Fruit fly (Drosophila melanogaster) whole organism, embryonic: Measurements from ENCODE around the gene CG5790.

ENCODE experiments used
- Adf1 ChIP-seq: fragments of 200-800 bp; sonication (Bioruptor generic); IDR thresholded peaks from 2 replicates; pipeline ENCODE4 v1.3.6; 2022; ENCODE audit warnings: missing biosample characterization, missing genetic modification characterization
- Awh ChIP-seq: fragments of 200-800 bp; sonication (Bioruptor generic); IDR thresholded peaks from 2 replicates; pipeline ENCODE4, ENCODE4 v1.3.6; 2022; ENCODE audit warnings: missing biosample characterization, missing genetic modification characterization
- CG10147 ChIP-seq: fragments of 200-800 bp; sonication (Bioruptor generic); optimal IDR thresholded peaks from 2 replicates; lab custom pipeline; 2019; ENCODE audit warnings: missing biosample characterization, mild to moderate bottlenecking, missing genetic modification characterization, moderate library complexity
- CG10209 ChIP-seq: fragments of 200-800 bp; sonication (Bioruptor generic); optimal IDR thresholded peaks from 3 replicates; lab custom pipeline; 2017; ENCODE audit warnings: missing biosample characterization, mild to moderate bottlenecking, missing genetic modification characterization, missing genetic modification reagents
- CG10654 ChIP-seq: fragments of 200-800 bp; sonication (Bioruptor generic); optimal IDR thresholded peaks from 2 replicates; lab custom pipeline; 2016; ENCODE audit warnings: missing biosample characterization, missing genetic modification characterization
- CG11247 ChIP-seq: fragments of 200-800 bp; sonication (Bioruptor generic); IDR thresholded peaks from 2 replicates; pipeline ENCODE4 v1.3.6; 2022; ENCODE audit warnings: missing biosample characterization, missing genetic modification characterization
- CG11504 ChIP-seq: fragments of 200-800 bp; sonication (Bioruptor generic); optimal IDR thresholded peaks from 3 replicates; lab custom pipeline; 2019; ENCODE audit warnings: missing biosample characterization, mild to moderate bottlenecking, missing genetic modification characterization, moderate library complexity
- CG13624 ChIP-seq: fragments of 200-800 bp; sonication (Bioruptor generic); optimal IDR thresholded peaks from 2 replicates; lab custom pipeline; 2016; ENCODE audit warnings: missing biosample characterization, missing genetic modification characterization
- CG13775 ChIP-seq: fragments of 200-800 bp; sonication (Bioruptor generic); optimal IDR thresholded peaks from 3 replicates; lab custom pipeline; 2017; ENCODE audit warnings: missing biosample characterization, mild to moderate bottlenecking, missing genetic modification characterization
- CG14710 ChIP-seq: fragments of 200-800 bp; sonication (Bioruptor generic); optimal IDR thresholded peaks from 3 replicates; lab custom pipeline; 2019; ENCODE audit warnings: missing biosample characterization, mild to moderate bottlenecking, missing genetic modification characterization, moderate library complexity
- CG16779 ChIP-seq: fragments of 200-800 bp; sonication (Bioruptor generic); IDR thresholded peaks from 2 replicates; pipeline ENCODE4 v1.3.6; 2022; ENCODE audit warnings: missing biosample characterization, missing genetic modification characterization
- CG18599 ChIP-seq: fragments of 200-800 bp; sonication (Bioruptor generic); optimal IDR thresholded peaks from 3 replicates; lab custom pipeline; 2017; ENCODE audit warnings: missing biosample characterization, missing genetic modification characterization, mild to moderate bottlenecking, moderate library complexity, missing genetic modification reagents
- CG2889 ChIP-seq: fragments of 200-800 bp; sonication (Bioruptor generic); IDR thresholded peaks from 3 replicates; pipeline ENCODE4 v1.3.6; 2022; ENCODE audit warnings: missing biosample characterization, missing genetic modification characterization
- CG32767 ChIP-seq: fragments of 200-800 bp; sonication (Bioruptor generic); IDR thresholded peaks from 2 replicates; pipeline ENCODE4 v1.3.6; 2022; ENCODE audit warnings: missing biosample characterization, missing genetic modification characterization
- CG6689 ChIP-seq: fragments of 200-800 bp; sonication (Bioruptor generic); IDR thresholded peaks from 2 replicates; pipeline ENCODE4 v1.3.6; 2022; ENCODE audit warnings: missing biosample characterization, missing genetic modification characterization
- CG7987 ChIP-seq: fragments of 200-800 bp; sonication (Bioruptor generic); optimal IDR thresholded peaks from 2 replicates; lab custom pipeline; 2018; ENCODE audit warnings: missing biosample characterization, mild to moderate bottlenecking, missing genetic modification characterization, moderate library complexity
- CG9727 ChIP-seq: fragments of 200-800 bp; sonication (Bioruptor generic); optimal IDR thresholded peaks from 3 replicates; lab custom pipeline; 2017; ENCODE audit warnings: missing biosample characterization, mild to moderate bottlenecking, missing genetic modification characterization
- CG9876 ChIP-seq: fragments of 200-800 bp; sonication (Bioruptor generic); optimal IDR thresholded peaks from 2 replicates; lab custom pipeline; 2016; ENCODE audit warnings: missing biosample characterization, missing genetic modification characterization
- Chrac-16 ChIP-seq: fragments of 200-800 bp; sonication (Bioruptor generic); optimal IDR thresholded peaks from 3 replicates; lab custom pipeline; 2016; ENCODE audit warnings: missing biosample characterization, missing genetic modification characterization
- CoRest ChIP-seq: fragments of 200-800 bp; sonication (Bioruptor generic); optimal IDR thresholded peaks from 3 replicates; lab custom pipeline; 2018; ENCODE audit warnings: missing biosample characterization, mild to moderate bottlenecking, missing genetic modification characterization, moderate library complexity
- Dbx ChIP-seq: fragments of 200-800 bp; sonication (Bioruptor generic); IDR thresholded peaks from 3 replicates; pipeline ENCODE4 v1.3.6; 2022; ENCODE audit warnings: missing biosample characterization, missing genetic modification characterization
- Dip2 ChIP-seq: fragments of 200-800 bp; sonication (Bioruptor generic); IDR thresholded peaks from 2 replicates; pipeline ENCODE4 v1.3.6; 2022; ENCODE audit warnings: missing biosample characterization, missing genetic modification characterization
- Dip3 ChIP-seq: fragments of 200-800 bp; sonication (Bioruptor generic); optimal IDR thresholded peaks from 3 replicates; lab custom pipeline; 2016; ENCODE audit warnings: missing biosample characterization, missing genetic modification characterization
- Drgx ChIP-seq: fragments of 200-800 bp; sonication (Bioruptor generic); IDR thresholded peaks from 2 replicates; pipeline ENCODE4 v1.3.6; 2022; ENCODE audit warnings: missing biosample characterization, missing genetic modification characterization
- E2f1 ChIP-seq: fragments of 200-800 bp; sonication (Bioruptor generic); IDR thresholded peaks from 2 replicates; pipeline ENCODE4 v1.3.6; 2022; ENCODE audit warnings: missing biosample characterization, missing genetic modification characterization
- Gsc ChIP-seq: fragments of 200-800 bp; sonication (Bioruptor generic); IDR thresholded peaks from 2 replicates; pipeline ENCODE4 v1.3.6; 2022; ENCODE audit warnings: missing biosample characterization, missing genetic modification characterization
- H2.0 ChIP-seq: fragments of 200-800 bp; sonication (Bioruptor generic); IDR thresholded peaks from 2 replicates; pipeline ENCODE4 v1.3.6; 2022; ENCODE audit warnings: missing biosample characterization, missing genetic modification characterization
- HmgD ChIP-seq: fragments of 200-800 bp; sonication (Bioruptor generic); optimal IDR thresholded peaks from 3 replicates; lab custom pipeline; 2016; ENCODE audit warnings: missing biosample characterization, missing genetic modification characterization
- Hr3 ChIP-seq: fragments of 200-800 bp; sonication (Bioruptor generic); optimal IDR thresholded peaks from 3 replicates; lab custom pipeline; 2016; ENCODE audit warnings: missing biosample characterization, missing genetic modification characterization
- Med ChIP-seq: fragments of 200-800 bp; sonication (Bioruptor generic); peaks from one replicate; lab custom pipeline; 2016; ENCODE audit warnings: missing biosample characterization, missing genetic modification characterization, mild to moderate bottlenecking, inconsistent platforms, moderate library complexity
- Rx ChIP-seq: fragments of 200-800 bp; sonication (Bioruptor generic); IDR thresholded peaks from 2 replicates; pipeline ENCODE4 v1.3.6; 2022; ENCODE audit warnings: missing biosample characterization, missing genetic modification characterization
- Xrp1 ChIP-seq: fragments of 200-800 bp; sonication (Bioruptor generic); IDR thresholded peaks from 2 replicates; pipeline ENCODE4 v1.3.6; 2022; ENCODE audit warnings: missing biosample characterization, missing genetic modification characterization
- ac ChIP-seq: fragments of 200-800 bp; sonication (Bioruptor generic); optimal IDR thresholded peaks from 3 replicates; lab custom pipeline; 2017; ENCODE audit warnings: missing biosample characterization, mild to moderate bottlenecking, missing genetic modification characterization
- ap ChIP-seq: fragments of 200-800 bp; sonication (Bioruptor generic); IDR thresholded peaks from 2 replicates; pipeline ENCODE4 v1.3.6; 2022; ENCODE audit warnings: missing biosample characterization, missing genetic modification characterization
- ash1 ChIP-seq: fragments of 200-800 bp; sonication (Bioruptor generic); optimal IDR thresholded peaks from 2 replicates; lab custom pipeline; 2018; ENCODE audit warnings: missing biosample characterization, mild to moderate bottlenecking, missing genetic modification characterization
- chinmo ChIP-seq: fragments of 200-800 bp; sonication (Bioruptor generic); IDR thresholded peaks from 4 replicates; pipeline ENCODE4 v1.3.6; 2022; ENCODE audit warnings: missing biosample characterization, missing genetic modification characterization; ENCODE audit not compliant: partially characterized antibody
- dysf ChIP-seq: fragments of 200-800 bp; sonication (Bioruptor generic); IDR thresholded peaks from 3 replicates; pipeline ENCODE4 v1.3.6; 2022; ENCODE audit warnings: missing biosample characterization, missing genetic modification characterization
- grau ChIP-seq: fragments of 200-800 bp; optimal IDR thresholded peaks from 3 replicates; lab custom pipeline; 2019; ENCODE audit warnings: missing biosample characterization, mild to moderate bottlenecking, missing genetic modification characterization, moderate library complexity
- grn ChIP-seq: fragments of 200-800 bp; sonication (Bioruptor generic); optimal IDR thresholded peaks from 3 replicates; lab custom pipeline; 2017; ENCODE audit warnings: missing biosample characterization, missing genetic modification characterization
- gsb ChIP-seq: fragments of 200-800 bp; sonication (Bioruptor generic); IDR thresholded peaks from 2 replicates; pipeline ENCODE4 v1.3.6; 2022; ENCODE audit warnings: missing biosample characterization, missing genetic modification characterization
- ham ChIP-seq: fragments of 200-800 bp; sonication (Bioruptor generic); IDR thresholded peaks from 2 replicates; pipeline ENCODE4 v1.3.6; 2022; ENCODE audit warnings: missing biosample characterization, missing genetic modification characterization
- otp ChIP-seq: fragments of 200-800 bp; sonication (Bioruptor generic); IDR thresholded peaks from 3 replicates; pipeline ENCODE4, ENCODE4 v1.3.6; 2022; ENCODE audit warnings: missing biosample characterization, missing genetic modification characterization
- pb ChIP-seq: fragments of 200-800 bp; sonication (Bioruptor generic); optimal IDR thresholded peaks from 3 replicates; lab custom pipeline; 2016; ENCODE audit warnings: missing biosample characterization, missing genetic modification characterization
- pum ChIP-seq: fragments of 200-800 bp; sonication (Bioruptor generic); optimal IDR thresholded peaks from 2 replicates; lab custom pipeline; 2016; ENCODE audit warnings: missing biosample characterization, missing genetic modification characterization
- pzg ChIP-seq: fragments of 200-800 bp; sonication (Bioruptor generic); optimal IDR thresholded peaks from 3 replicates; lab custom pipeline; 2018; ENCODE audit warnings: missing biosample characterization, mild to moderate bottlenecking, missing genetic modification characterization, moderate library complexity
- tin ChIP-seq: fragments of 200-800 bp; sonication (Bioruptor generic); optimal IDR thresholded peaks from 3 replicates; lab custom pipeline; 2016; ENCODE audit warnings: missing biosample characterization, missing genetic modification characterization
- tx ChIP-seq: fragments of 200-800 bp; sonication (Bioruptor generic); optimal IDR thresholded peaks from 2 replicates; lab custom pipeline; 2016; ENCODE audit warnings: missing biosample characterization, missing genetic modification characterization
- wdn ChIP-seq: fragments of 200-800 bp; sonication (Bioruptor generic); IDR thresholded peaks from 2 replicates; pipeline ENCODE4 v1.3.6; 2022; ENCODE audit warnings: missing biosample characterization, missing genetic modification characterization
- wek ChIP-seq: fragments of 200-800 bp; sonication (Bioruptor generic); optimal IDR thresholded peaks from 3 replicates; lab custom pipeline; 2018; ENCODE audit warnings: missing biosample characterization, mild to moderate bottlenecking, missing genetic modification characterization, moderate library complexity
- yki ChIP-seq: fragments of >200 bp; optimal IDR thresholded peaks from 3 replicates; lab custom pipeline; 2018
- zf30C ChIP-seq: fragments of 200-800 bp; sonication (Bioruptor generic); optimal IDR thresholded peaks from 3 replicates; lab custom pipeline; 2018; ENCODE audit warnings: missing biosample characterization, mild to moderate bottlenecking, missing genetic modification characterization
- zfh1 ChIP-seq: fragments of 200-800 bp; sonication (Bioruptor generic); IDR thresholded peaks from 3 replicates; pipeline ENCODE4 v1.3.6; 2022; ENCODE audit warnings: missing biosample characterization, missing genetic modification characterization

The CG5790 gene

dm6 chr2L:18325120-18325581 is 30.5 kb downstream of the CG5790 start:
- TF ChIP-seq Rx (GFP tag; lab: Robert Waterston, UW) (peak; percentile 77), CG9727 (peak; percentile 72), CG16779 (GFP tag; lab: Robert Waterston, UW) (no peak), CG10209 (peak; percentile 82), grn (GFP tag; lab: Kevin White, UChicago) (peak; percentile 98), CG14710 (tag; lab: Kevin White, UChicago) (peak; percentile 83), ac (GFP tag; lab: Kevin White, UChicago) (peak; percentile 43), grau (tag; lab: Kevin White, UChicago) (peak; percentile 82), zf30C (GFP tag; lab: Kevin White, UChicago) (peak; percentile 77), H2.0 (GFP tag; lab: Robert Waterston, UW) (peak; percentile 81), pum (GFP tag; lab: Kevin White, UChicago) (peak; percentile 78), Med (GFP tag; lab: Kevin White, UChicago) (peak; percentile 98), tin (GFP tag; lab: Kevin White, UChicago) (peak; percentile 85), Awh (GFP tag; lab: Robert Waterston, UW) (peak; percentile 88), wdn (GFP tag; lab: Robert Waterston, UW) (peak; percentile 46; the same call in 1 of the 2 replicates), Drgx (GFP tag; lab: Robert Waterston, UW) (peak; percentile 78), ap (GFP tag; lab: Robert Waterston, UW) (peak; percentile 88), CG10147 (GFP tag; lab: Kevin White, UChicago) (peak; percentile 58), Dip3 (peak; percentile 67), CG32767 (GFP tag; lab: Robert Waterston, UW) (peak; percentile 72), Gsc (GFP tag; lab: Robert Waterston, UW) (peak; percentile 58), CG2889 (GFP tag; lab: Robert Waterston, UW) (peak; percentile 75; the same call in 2 of the 3 replicates), CG11504 (tag; lab: Kevin White, UChicago) (peak; percentile 91), CoRest (tag; lab: Kevin White, UChicago) (peak; percentile 91), CG10654 (peak; percentile 79), Hr3 (GFP tag; lab: Kevin White, UChicago) (peak; percentile 89), otp (GFP tag; lab: Robert Waterston, UW) (peak; percentile 86), HmgD (peak; percentile 41), CG7987 (GFP tag; lab: Kevin White, UChicago) (peak; percentile 60), pzg (GFP tag; lab: Kevin White, UChicago) (no peak), zfh1 (peak; percentile 93), CG6689 (GFP tag; lab: Robert Waterston, UW) (peak; percentile 88), ash1 (no peak), Chrac-16 (peak; percentile 77), Xrp1 (peak; percentile 88), Dbx (GFP tag; lab: Robert Waterston, UW) (peak; percentile 61; the same call in 2 of the 3 replicates), chinmo (GFP tag; lab: Robert Waterston, UW) (peak; percentile 68; the same call in 1 of the 4 replicates), CG11247 (GFP tag; lab: Robert Waterston, UW) (peak; percentile 78; the same call in 1 of the 2 replicates), pb (GFP tag; lab: Kevin White, UChicago) (peak; percentile 72), gsb (GFP tag; lab: Robert Waterston, UW) (no peak), Dip2 (GFP tag; lab: Robert Waterston, UW) (no peak), CG18599 (peak; percentile 81), yki (lab: Kevin White, UChicago) (no peak), wek (peak; percentile 74), CG13775 (GFP tag; lab: Kevin White, UChicago) (peak; percentile 73), ham (GFP tag; lab: Robert Waterston, UW) (no peak), Adf1 (GFP tag; lab: Robert Waterston, UW) (peak; percentile 11; the same call in 1 of the 2 replicates), CG13624 (GFP tag; lab: Kevin White, UChicago) (peak; percentile 64), dysf (GFP tag; lab: Robert Waterston, UW) (peak; percentile 90), CG9876 (peak; percentile 40), E2f1 (GFP tag; lab: Robert Waterston, UW) (peak; percentile 81), tx (peak; percentile 72)
